Worm (Caenorhabditis elegans) whole organism, mixed stage, embryonic: Measurements from ENCODE around the gene cki-1.

Source experiments
- elt-3 ChIP-seq: fragments of 150-350 bp; optimal IDR thresholded peaks from 2 replicates; lab custom pipeline; 2014; ENCODE audit warnings: missing biosample characterization, missing genetic modification characterization
- unc-120 ChIP-seq: sonication (generic microtip); optimal IDR thresholded peaks from 2 replicates; lab custom pipeline; 2017; ENCODE audit warnings: missing genetic modification characterization, missing compliant biosample characterization; ENCODE audit not compliant: poor library complexity, severe bottlenecking

DNA sequence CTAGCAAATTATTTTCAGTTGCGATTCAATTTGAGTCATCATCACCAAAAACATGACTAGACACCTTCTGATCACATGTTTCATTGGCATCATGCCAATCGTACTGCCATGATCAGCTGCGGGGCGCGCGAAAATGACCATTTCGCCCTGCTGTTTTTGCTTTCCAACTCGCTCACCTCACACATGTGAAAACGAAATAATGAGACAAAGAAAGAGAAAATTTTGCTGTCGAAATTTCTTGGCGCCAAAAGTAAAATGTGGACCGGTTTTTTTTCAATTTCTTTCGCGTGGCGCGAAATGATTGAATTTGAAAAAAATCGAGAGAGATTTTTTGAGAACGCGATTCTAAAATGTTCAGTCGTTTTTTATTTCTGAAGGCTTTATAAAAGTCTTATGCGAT, 4.2 kb upstream of the cki-1 start:
- TF ChIP-seq unc-120 (tag; lab: Kevin White, UChicago) = no peak
- TF ChIP-seq elt-3 (tag; lab: Kevin White, UChicago) = no peak
